Worm (Caenorhabditis elegans): ENCODE results near the gene coq-5.

- no peak for TF ChIP-seq lin-39 (tag; optimal IDR thresholded peaks at IDR 0.05)
- no peak for TF ChIP-seq ceh-16 (tag; optimal IDR thresholded peaks at IDR 0.05)
- no peak for TF ChIP-seq unc-39 (tag; optimal IDR thresholded peaks at IDR 0.05)
- TF ChIP-seq nfya-1 (tag; optimal IDR thresholded peaks at IDR 0.05; ENCODE audit: insufficient read depth), result no peak
- no peak for TF ChIP-seq ceh-82 (tag; optimal IDR thresholded peaks at IDR 0.05)
- no peak for TF ChIP-seq ama-1 (optimal IDR thresholded peaks at IDR 0.05)
- TF ChIP-seq nhr-237 (tag; optimal IDR thresholded peaks at IDR 0.05), result no peak
- no peak for TF ChIP-seq nhr-77 (tag; optimal IDR thresholded peaks at IDR 0.05)
- TF ChIP-seq zag-1 (tag; optimal IDR thresholded peaks at IDR 0.05), result no peak
Measured at ce11 chrIII:7873481-7873880, 15.2 kb upstream of the coq-5 start, which contains the start of gene tyr-1.
